Comparison of ENCODE assay signal across 1 fruit fly cellular context in the genomic region with DNA sequence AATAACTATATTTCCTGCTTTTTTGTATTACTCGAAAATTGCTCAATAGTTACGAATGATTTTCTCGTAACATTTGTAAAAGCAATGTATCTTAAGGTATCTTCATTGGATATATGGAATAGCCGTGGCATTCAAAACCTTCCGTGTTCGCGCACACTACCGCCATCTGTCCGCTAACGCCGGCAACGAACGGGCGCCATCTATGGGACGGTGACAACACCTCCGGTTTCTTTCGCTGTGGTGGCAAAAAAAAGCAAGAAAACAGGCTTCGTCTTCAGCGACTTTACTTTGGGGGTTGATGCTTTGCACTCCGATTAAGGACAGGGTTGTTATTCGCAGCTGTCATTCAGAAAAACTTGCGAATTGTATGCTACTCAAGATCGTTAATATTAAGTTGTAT.
A peak's percentile ranks its signal among the peaks of the same experiment; 100 is the strongest.
TF ChIP-seq lines count a peak whose summit lies in the region.

No protein-coding gene starts in this region.

TF ChIP-seq in whole organism, embryonic, 481 proteins besides CTCF, POLR2A, EP300 and RAD21 (continued from another document and continues in another):
- TF ChIP-seq ken (GFP tag; IDR thresholded peaks at IDR 0.05; lab: Robert Waterston, UW) (peak; percentile 77), luna (GFP tag; optimal IDR thresholded peaks at IDR 0.05; lab: Kevin White, UChicago) (no peak), lola (GFP tag; optimal IDR thresholded peaks at IDR 0.05; lab: Kevin White, UChicago) (peak in 1 of 3 experiments; percentile 13), CG2202 (tag; optimal IDR thresholded peaks at IDR 0.05; lab: Kevin White, UChicago) (peak; percentile 53), ash1 (GFP tag; optimal IDR thresholded peaks at IDR 0.05; lab: Kevin White, UChicago) (no peak), Mad (GFP tag; optimal IDR thresholded peaks at IDR 0.05; lab: Kevin White, UChicago) (peak; percentile 38), CG32772 (GFP tag; IDR thresholded peaks at IDR 0.05; lab: Robert Waterston, UW) (peak; percentile 75), sna (GFP tag; IDR thresholded peaks at IDR 0.05; lab: Robert Waterston, UW; ENCODE audit: partially characterized antibody) (no peak), CG34376 (GFP tag; optimal IDR thresholded peaks at IDR 0.05; lab: Kevin White, UChicago) (no peak), Hr3 (GFP tag; optimal IDR thresholded peaks at IDR 0.05; lab: Kevin White, UChicago) (peak; percentile 56), CG9215 (GFP tag; IDR thresholded peaks at IDR 0.05; lab: Robert Waterston, UW) (no peak; the same call in 1 of the 2 replicates), Nf-YB (GFP tag; optimal IDR thresholded peaks at IDR 0.05; lab: Kevin White, UChicago) (peak; percentile 32), CG42726 (GFP tag; IDR thresholded peaks at IDR 0.05; lab: Robert Waterston, UW; ENCODE audit: partially characterized antibody) (peak; percentile 53; the same call in 1 of the 2 replicates), kni (GFP tag; optimal IDR thresholded peaks at IDR 0.05; lab: Kevin White, UChicago) (peak; percentile 13), CG17361 (GFP tag; IDR thresholded peaks at IDR 0.05; lab: Robert Waterston, UW) (0 out of 3 replicates have a peak, but pooled peaks have one; percentile 16), lmd (GFP tag; IDR thresholded peaks at IDR 0.05; lab: Robert Waterston, UW) (peak; percentile 47), mld (GFP tag; IDR thresholded peaks at IDR 0.05; lab: Robert Waterston, UW; ENCODE audit: partially characterized antibody) (no peak), dysf (GFP tag; IDR thresholded peaks at IDR 0.05; lab: Robert Waterston, UW) (peak; percentile 46; the same call in 2 of the 3 replicates), CG8290 (GFP tag; optimal IDR thresholded peaks at IDR 0.05; lab: Kevin White, UChicago) (peak; percentile 65), CG8290 (tag; optimal IDR thresholded peaks at IDR 0.05; lab: Kevin White, UChicago) (peak; percentile 63 to 76), MTF-1 (GFP tag; optimal IDR thresholded peaks at IDR 0.05; lab: Kevin White, UChicago; ENCODE audit: borderline replicate concordance) (peak; percentile 77), pum (GFP tag; optimal IDR thresholded peaks at IDR 0.05; lab: Kevin White, UChicago) (peak; percentile 58), CG9727 (GFP tag; optimal IDR thresholded peaks at IDR 0.05; lab: Kevin White, UChicago) (peak; percentile 49), CrebB (tag; optimal IDR thresholded peaks at IDR 0.05; lab: Kevin White, UChicago) (peak; percentile 45), Stat92E (GFP tag; optimal IDR thresholded peaks at IDR 0.05; lab: Kevin White, UChicago) (no peak), Xrp1 (GFP tag; IDR thresholded peaks at IDR 0.05; lab: Robert Waterston, UW) (peak; percentile 71), CG13296 (GFP tag; optimal IDR thresholded peaks at IDR 0.05; lab: Kevin White, UChicago) (peak; percentile 12), Dad (GFP tag; optimal IDR thresholded peaks at IDR 0.05; lab: Kevin White, UChicago) (peak; percentile 28), gcm2 (GFP tag; optimal IDR thresholded peaks at IDR 0.05; lab: Kevin White, UChicago) (no peak), CG10209 (GFP tag; optimal IDR thresholded peaks at IDR 0.05; lab: Kevin White, UChicago) (peak; percentile 8), so (GFP tag; IDR thresholded peaks at IDR 0.05; lab: Robert Waterston, UW) (0 out of 3 replicates have a peak, but pooled peaks have one; percentile 43), CG4820 (GFP tag; optimal IDR thresholded peaks at IDR 0.05; lab: Kevin White, UChicago) (peak; percentile 46), dmrt99B (tag; optimal IDR thresholded peaks at IDR 0.05; lab: Kevin White, UChicago) (peak; percentile 44), CG3281 (GFP tag; optimal IDR thresholded peaks at IDR 0.05; lab: Kevin White, UChicago) (peak; percentile 66), Scr (GFP tag; IDR thresholded peaks at IDR 0.05; lab: Robert Waterston, UW; ENCODE audit: partially characterized antibody) (no peak), ftz-f1 (GFP tag; optimal IDR thresholded peaks at IDR 0.05; lab: Kevin White, UChicago) (no peak), onecut (GFP tag; IDR thresholded peaks at IDR 0.05; lab: Robert Waterston, UW) (peak; percentile 86), pho (GFP tag; optimal IDR thresholded peaks at IDR 0.05; lab: Kevin White, UChicago) (no peak), Sin3A (optimal IDR thresholded peaks at IDR 0.05; lab: Kevin White, UChicago) (no peak), p53 (GFP tag; optimal IDR thresholded peaks at IDR 0.05; lab: Kevin White, UChicago) (peak; percentile 55), Sox102F (GFP tag; optimal IDR thresholded peaks at IDR 0.05; lab: Kevin White, UChicago) (peak; percentile 58), lbe (GFP tag; optimal IDR thresholded peaks at IDR 0.05; lab: Kevin White, UChicago) (no peak), zf30C (GFP tag; optimal IDR thresholded peaks at IDR 0.05; lab: Kevin White, UChicago) (peak; percentile 26), CG9817 (tag; optimal IDR thresholded peaks at IDR 0.05; lab: Kevin White, UChicago) (peak; percentile 44), fd102C (GFP tag; optimal IDR thresholded peaks at IDR 0.05; lab: Kevin White, UChicago) (peak; percentile 67), CG4328 (GFP tag; optimal IDR thresholded peaks at IDR 0.05; lab: Kevin White, UChicago) (no peak), CG2712 (tag; optimal IDR thresholded peaks at IDR 0.05; lab: Kevin White, UChicago) (peak; percentile 46), sens (GFP tag; lab: Kevin White, UChicago) (peak; percentile 90), Dfd (GFP tag; optimal IDR thresholded peaks at IDR 0.05; lab: Kevin White, UChicago) (no peak), Med (GFP tag; lab: Kevin White, UChicago) (peak; percentile 85), CG18476 (GFP tag; optimal IDR thresholded peaks at IDR 0.05; lab: Kevin White, UChicago) (no peak), CG17829 (tag; optimal IDR thresholded peaks at IDR 0.05; lab: Kevin White, UChicago) (peak; percentile 35), CG10959 (GFP tag; IDR thresholded peaks at IDR 0.05; lab: Robert Waterston, UW) (peak; percentile 69), tx (GFP tag; optimal IDR thresholded peaks at IDR 0.05; lab: Kevin White, UChicago) (no peak), CG6254 (GFP tag; optimal IDR thresholded peaks at IDR 0.05; lab: Kevin White, UChicago) (peak; percentile 46), lilli (GFP tag; optimal IDR thresholded peaks at IDR 0.05; lab: Kevin White, UChicago) (peak; percentile 12), CG4617 (GFP tag; optimal IDR thresholded peaks at IDR 0.05; lab: Kevin White, UChicago; ENCODE audit: borderline replicate concordance) (peak; percentile 21), CG11456 (GFP tag; IDR thresholded peaks at IDR 0.05; lab: Robert Waterston, UW) (peak; percentile 83; the same call in 2 of the 3 replicates), NfI (GFP tag; optimal IDR thresholded peaks at IDR 0.05; lab: Kevin White, UChicago) (peak; percentile 77), Ets97D (GFP tag; optimal IDR thresholded peaks at IDR 0.05; lab: Kevin White, UChicago) (no peak), CG32532 (GFP tag; IDR thresholded peaks at IDR 0.05; lab: Robert Waterston, UW) (peak; percentile 78), Dp (GFP tag; optimal IDR thresholded peaks at IDR 0.05; lab: Kevin White, UChicago) (peak; percentile 17), CG10565 (GFP tag; optimal IDR thresholded peaks at IDR 0.05; lab: Kevin White, UChicago) (no peak), Sry-δ (GFP tag; optimal IDR thresholded peaks at IDR 0.05; lab: Kevin White, UChicago) (no peak), CG7839 (tag; optimal IDR thresholded peaks at IDR 0.05; lab: Kevin White, UChicago) (peak; percentile 53), zen (tag; optimal IDR thresholded peaks at IDR 0.05; lab: Kevin White, UChicago) (peak; percentile 6), Dek (tag; optimal IDR thresholded peaks at IDR 0.05; lab: Kevin White, UChicago) (peak; percentile 12), Myb (GFP tag; optimal IDR thresholded peaks at IDR 0.05; lab: Kevin White, UChicago) (peak; percentile 12), ato (GFP tag; IDR thresholded peaks at IDR 0.05; lab: Robert Waterston, UW; ENCODE audit: partially characterized antibody) (no peak), Atf3 (GFP tag; optimal IDR thresholded peaks at IDR 0.05; lab: Kevin White, UChicago) (peak; percentile 54), cg (GFP tag; optimal IDR thresholded peaks at IDR 0.05; lab: Kevin White, UChicago) (no peak), CG11247 (GFP tag; IDR thresholded peaks at IDR 0.05; lab: Robert Waterston, UW) (peak; percentile 58), D (optimal IDR thresholded peaks at IDR 0.05; lab: Kevin White, UChicago) (no peak), D (GFP tag; optimal IDR thresholded peaks at IDR 0.05; lab: Kevin White, UChicago) (peak; percentile 31), BEAF-32 (GFP tag; optimal IDR thresholded peaks at IDR 0.05; lab: Kevin White, UChicago) (no peak), CG3847 (GFP tag; IDR thresholded peaks at IDR 0.05; lab: Robert Waterston, UW) (0 out of 2 replicates have a peak, but pooled peaks have one; percentile 31), abd-A (tag; optimal IDR thresholded peaks at IDR 0.05; lab: Kevin White, UChicago) (no peak), CG4424 (GFP tag; optimal IDR thresholded peaks at IDR 0.05; lab: Kevin White, UChicago) (peak; percentile 42), CG9932 (GFP tag; IDR thresholded peaks at IDR 0.05; lab: Robert Waterston, UW) (no peak), CG1792 (GFP tag; optimal IDR thresholded peaks at IDR 0.05; lab: Kevin White, UChicago) (peak; percentile 5), toy (GFP tag; IDR thresholded peaks at IDR 0.05; lab: Robert Waterston, UW) (0 out of 2 replicates have a peak, but pooled peaks have one; percentile 10), tio (GFP tag; optimal IDR thresholded peaks at IDR 0.05; lab: Kevin White, UChicago) (no peak), ara (GFP tag; IDR thresholded peaks at IDR 0.05; lab: Robert Waterston, UW) (peak; percentile 65; the same call in 1 of the 2 replicates), CoRest (tag; optimal IDR thresholded peaks at IDR 0.05; lab: Kevin White, UChicago) (peak; percentile 58), phol (tag; optimal IDR thresholded peaks at IDR 0.05; lab: Kevin White, UChicago) (peak; percentile 23), hth (optimal IDR thresholded peaks at IDR 0.05; lab: Kevin White, UChicago) (no peak), CG15696 (tag; optimal IDR thresholded peaks at IDR 0.05; lab: Kevin White, UChicago) (peak; percentile 45), jing (GFP tag; optimal IDR thresholded peaks at IDR 0.05; lab: Kevin White, UChicago) (peak; percentile 49), prd (optimal IDR thresholded peaks at IDR 0.05; lab: Kevin White, UChicago) (no peak), prd (GFP tag; IDR thresholded peaks at IDR 0.05; lab: Robert Waterston, UW) (peak; percentile 72; the same call in 2 of the 3 replicates), D19B (GFP tag; optimal IDR thresholded peaks at IDR 0.05; lab: Kevin White, UChicago) (no peak), Abd-B (GFP tag; optimal IDR thresholded peaks at IDR 0.05; lab: Kevin White, UChicago) (no peak), CG7987 (GFP tag; optimal IDR thresholded peaks at IDR 0.05; lab: Kevin White, UChicago) (peak; percentile 37), Ets65A (GFP tag; lab: Kevin White, UChicago) (no peak), Hr51 (GFP tag; optimal IDR thresholded peaks at IDR 0.05; lab: Kevin White, UChicago) (peak; percentile 28 to 53), insv (GFP tag; optimal IDR thresholded peaks at IDR 0.05; lab: Kevin White, UChicago) (peak in 1 of 2 experiments; percentile 34), seq (GFP tag; IDR thresholded peaks at IDR 0.05; lab: Robert Waterston, UW) (peak; percentile 80), HHEX (GFP tag; optimal IDR thresholded peaks at IDR 0.05; lab: Kevin White, UChicago) (peak; percentile 8), tup (GFP tag; optimal IDR thresholded peaks at IDR 0.05; lab: Kevin White, UChicago) (no peak), wek (GFP tag; optimal IDR thresholded peaks at IDR 0.05; lab: Kevin White, UChicago) (peak; percentile 77), CG2875 (GFP tag; optimal IDR thresholded peaks at IDR 0.05; lab: Kevin White, UChicago) (peak; percentile 77), CG5953 (GFP tag; IDR thresholded peaks at IDR 0.05; lab: Robert Waterston, UW) (peak; percentile 70), CG3995 (GFP tag; optimal IDR thresholded peaks at IDR 0.05; lab: Kevin White, UChicago) (no peak), CG2889 (GFP tag; IDR thresholded peaks at IDR 0.05; lab: Robert Waterston, UW) (0 out of 3 replicates have a peak, but pooled peaks have one; percentile 18), CG34224 (GFP tag; IDR thresholded peaks at IDR 0.05; lab: Robert Waterston, UW; ENCODE audit: partially characterized antibody) (no peak), bowl (GFP tag; IDR thresholded peaks at IDR 0.05; lab: Robert Waterston, UW) (0 out of 2 replicates have a peak, but pooled peaks have one; percentile 14), gsb-n (tag; optimal IDR thresholded peaks at IDR 0.05; lab: Kevin White, UChicago) (peak; percentile 53), slp2 (GFP tag; optimal IDR thresholded peaks at IDR 0.05; lab: Kevin White, UChicago) (peak; percentile 4), Rx (GFP tag; IDR thresholded peaks at IDR 0.05; lab: Robert Waterston, UW) (no peak), dimm (GFP tag; IDR thresholded peaks at IDR 0.05; lab: Robert Waterston, UW) (peak; percentile 43; the same call in 1 of the 2 replicates), CG4707 (GFP tag; optimal IDR thresholded peaks at IDR 0.05; lab: Kevin White, UChicago) (peak; percentile 80), Rfx (GFP tag; IDR thresholded peaks at IDR 0.05; lab: Robert Waterston, UW) (peak; percentile 66), CG16779 (GFP tag; IDR thresholded peaks at IDR 0.05; lab: Robert Waterston, UW) (no peak), CG8924 (tag; optimal IDR thresholded peaks at IDR 0.05; lab: Kevin White, UChicago) (peak; percentile 25), CkIIα-i1 (GFP tag; IDR thresholded peaks at IDR 0.05; lab: Robert Waterston, UW) (no peak), Ada2b (GFP tag; IDR thresholded peaks at IDR 0.05; lab: Robert Waterston, UW) (peak; percentile 24; the same call in 1 of the 2 replicates), Oli (tag; optimal IDR thresholded peaks at IDR 0.05; lab: Kevin White, UChicago) (peak; percentile 46), jumu (GFP tag; optimal IDR thresholded peaks at IDR 0.05; lab: Kevin White, UChicago) (peak; percentile 51), ind (GFP tag; optimal IDR thresholded peaks at IDR 0.05; lab: Kevin White, UChicago) (peak; percentile 32), CG13894 (tag; optimal IDR thresholded peaks at IDR 0.05; lab: Kevin White, UChicago) (no peak), CG2199 (GFP tag; IDR thresholded peaks at IDR 0.05; lab: Robert Waterston, UW) (peak; percentile 83), CG1602 (GFP tag; optimal IDR thresholded peaks at IDR 0.05; lab: Kevin White, UChicago) (peak; percentile 54), E2f1 (GFP tag; IDR thresholded peaks at IDR 0.05; lab: Robert Waterston, UW) (peak; percentile 62), CG9797 (GFP tag; optimal IDR thresholded peaks at IDR 0.05; lab: Kevin White, UChicago) (no peak), CG8944 (GFP tag; optimal IDR thresholded peaks at IDR 0.05; lab: Kevin White, UChicago) (peak; percentile 36)
